Fruit fly (Drosophila melanogaster) whole organism, embryonic: ENCODE results near the gene Nup153.
A peak's percentile ranks its signal among the peaks of the same experiment; 100 is the strongest.

Experiments used
- CG10431 ChIP-seq: fragments of 200-800 bp; sonication (Bioruptor generic); optimal IDR thresholded peaks from 3 replicates; lab custom pipeline; 2018; ENCODE audit warnings: missing biosample characterization, mild to moderate bottlenecking, missing genetic modification characterization
- CG10462 ChIP-seq: fragments of 200-800 bp; sonication (Bioruptor generic); optimal IDR thresholded peaks from 2 replicates; lab custom pipeline; 2016; ENCODE audit warnings: missing biosample characterization, missing genetic modification characterization
- CG11504 ChIP-seq: fragments of 200-800 bp; sonication (Bioruptor generic); optimal IDR thresholded peaks from 3 replicates; lab custom pipeline; 2019; ENCODE audit warnings: missing biosample characterization, mild to moderate bottlenecking, missing genetic modification characterization, moderate library complexity
- CG11695 ChIP-seq: fragments of 200-800 bp; sonication (Bioruptor generic); IDR thresholded peaks from 3 replicates; pipeline ENCODE4 v1.3.6; 2022; ENCODE audit warnings: missing biosample characterization, missing genetic modification characterization
- CG11696 ChIP-seq: fragments of 200-800 bp; sonication (Bioruptor generic); IDR thresholded peaks from 2 replicates; pipeline ENCODE4 v1.3.6; 2022; ENCODE audit warnings: missing biosample characterization, missing genetic modification characterization
- CG13296 ChIP-seq: fragments of 200-800 bp; sonication (Bioruptor generic); optimal IDR thresholded peaks from 3 replicates; lab custom pipeline; 2018; ENCODE audit warnings: missing biosample characterization, mild to moderate bottlenecking, missing genetic modification characterization
- CG14710 ChIP-seq: fragments of 200-800 bp; sonication (Bioruptor generic); optimal IDR thresholded peaks from 3 replicates; lab custom pipeline; 2019; ENCODE audit warnings: missing biosample characterization, mild to moderate bottlenecking, missing genetic modification characterization, moderate library complexity
- CG15011 ChIP-seq: fragments of 200-800 bp; sonication (Bioruptor generic); optimal IDR thresholded peaks from 3 replicates; lab custom pipeline; 2018; ENCODE audit warnings: missing biosample characterization, mild to moderate bottlenecking, missing genetic modification characterization
- CG15696 ChIP-seq: fragments of 200-800 bp; sonication (Bioruptor generic); optimal IDR thresholded peaks from 2 replicates; lab custom pipeline; 2019; ENCODE audit warnings: missing biosample characterization, mild to moderate bottlenecking, missing genetic modification characterization, moderate library complexity
- CG17385 ChIP-seq: fragments of 200-800 bp; sonication (Bioruptor generic); optimal IDR thresholded peaks from 3 replicates; lab custom pipeline; 2018; ENCODE audit warnings: missing biosample characterization, mild to moderate bottlenecking, missing genetic modification characterization
- CG2199 ChIP-seq: fragments of 200-800 bp; sonication (Bioruptor generic); IDR thresholded peaks from 3 replicates; pipeline ENCODE4 v1.3.6; 2022; ENCODE audit warnings: missing biosample characterization, missing genetic modification characterization
- CG2678 ChIP-seq: fragments of 200-800 bp; sonication (Bioruptor generic); optimal IDR thresholded peaks from 3 replicates; lab custom pipeline; 2019; ENCODE audit warnings: missing biosample characterization, mild to moderate bottlenecking, missing genetic modification characterization, moderate library complexity
- CG33557 ChIP-seq: fragments of 200-800 bp; sonication (Bioruptor generic); optimal IDR thresholded peaks from 2 replicates; lab custom pipeline; 2019; ENCODE audit warnings: missing biosample characterization, mild to moderate bottlenecking, missing genetic modification characterization, moderate library complexity
- CG34376 ChIP-seq: fragments of 200-800 bp; sonication (Bioruptor generic); optimal IDR thresholded peaks from 2 replicates; lab custom pipeline; 2018; ENCODE audit warnings: missing biosample characterization, mild to moderate bottlenecking, missing genetic modification characterization
- CG4360 ChIP-seq: fragments of 200-800 bp; sonication (Bioruptor generic); IDR thresholded peaks from 2 replicates; pipeline ENCODE4 v1.3.6; 2022; ENCODE audit warnings: missing biosample characterization, missing genetic modification characterization
- CG4424 ChIP-seq: fragments of 200-800 bp; sonication (Bioruptor generic); optimal IDR thresholded peaks from 3 replicates; lab custom pipeline; 2016; ENCODE audit warnings: missing biosample characterization, missing genetic modification characterization
- CG4707 ChIP-seq: fragments of 200-800 bp; sonication (Bioruptor generic); optimal IDR thresholded peaks from 2 replicates; lab custom pipeline; 2018; ENCODE audit warnings: missing biosample characterization, mild to moderate bottlenecking, missing genetic modification characterization, moderate library complexity
- CG5953 ChIP-seq: fragments of 200-800 bp; sonication (Bioruptor generic); IDR thresholded peaks from 2 replicates; pipeline ENCODE4 v1.3.6; 2022; ENCODE audit warnings: missing biosample characterization, missing genetic modification characterization
- CG6254 ChIP-seq: fragments of 200-800 bp; sonication (Bioruptor generic); optimal IDR thresholded peaks from 3 replicates; lab custom pipeline; 2017; ENCODE audit warnings: mild to moderate bottlenecking, missing biosample characterization, missing genetic modification reagents, missing genetic modification characterization
- CG9727 ChIP-seq: fragments of 200-800 bp; sonication (Bioruptor generic); optimal IDR thresholded peaks from 3 replicates; lab custom pipeline; 2017; ENCODE audit warnings: missing biosample characterization, mild to moderate bottlenecking, missing genetic modification characterization
- CoRest ChIP-seq: fragments of 200-800 bp; sonication (Bioruptor generic); optimal IDR thresholded peaks from 3 replicates; lab custom pipeline; 2018; ENCODE audit warnings: missing biosample characterization, mild to moderate bottlenecking, missing genetic modification characterization, moderate library complexity
- Fer3 ChIP-seq: fragments of 200-800 bp; sonication (Bioruptor generic); optimal IDR thresholded peaks from 2 replicates; lab custom pipeline; 2018; ENCODE audit warnings: missing biosample characterization, mild to moderate bottlenecking, missing genetic modification characterization, moderate library complexity
- HLH3B ChIP-seq: fragments of 200-800 bp; sonication (Bioruptor generic); IDR thresholded peaks from 2 replicates; pipeline ENCODE4 v1.3.6; 2022; ENCODE audit warnings: missing biosample characterization, missing genetic modification characterization
- HmgZ ChIP-seq: fragments of 200-800 bp; sonication (Bioruptor generic); optimal IDR thresholded peaks from 2 replicates; lab custom pipeline; 2018; ENCODE audit warnings: missing biosample characterization, mild to moderate bottlenecking, missing genetic modification characterization
- Jarid2 ChIP-seq: fragments of 200-800 bp; sonication (Bioruptor generic); optimal IDR thresholded peaks from 3 replicates; lab custom pipeline; 2017; ENCODE audit warnings: mild to moderate bottlenecking, missing biosample characterization, missing genetic modification reagents, missing genetic modification characterization
- Kr ChIP-seq: fragments of 200-800 bp; sonication (Bioruptor generic); optimal IDR thresholded peaks from 2 replicates; lab custom pipeline; 2017; ENCODE audit warnings: missing biosample characterization, mild to moderate bottlenecking, missing genetic modification characterization
- MESR4 ChIP-seq: fragments of 200-800 bp; sonication (Bioruptor generic); optimal IDR thresholded peaks from 2 replicates; lab custom pipeline; 2018; ENCODE audit warnings: missing biosample characterization, mild to moderate bottlenecking, missing genetic modification characterization, moderate library complexity
- Med ChIP-seq: fragments of 200-800 bp; sonication (Bioruptor generic); peaks from one replicate; lab custom pipeline; 2016; ENCODE audit warnings: missing biosample characterization, missing genetic modification characterization, mild to moderate bottlenecking, inconsistent platforms, moderate library complexity
- Mes4 ChIP-seq: fragments of 200-800 bp; sonication (Bioruptor generic); optimal IDR thresholded peaks from 2 replicates; lab custom pipeline; 2016; ENCODE audit warnings: missing biosample characterization, missing genetic modification characterization
- NC2β ChIP-seq: fragments of 200-800 bp; sonication (Bioruptor generic); optimal IDR thresholded peaks from 2 replicates; lab custom pipeline; 2016; ENCODE audit warnings: missing biosample characterization, missing genetic modification characterization
- Rx ChIP-seq: fragments of 200-800 bp; sonication (Bioruptor generic); IDR thresholded peaks from 2 replicates; pipeline ENCODE4 v1.3.6; 2022; ENCODE audit warnings: missing biosample characterization, missing genetic modification characterization
- Taf1 ChIP-seq: fragments of 200-800 bp; sonication (Bioruptor generic); IDR thresholded peaks from 2 replicates; pipeline ENCODE4 v1.3.6; 2022; ENCODE audit warnings: missing biosample characterization, missing genetic modification characterization
- ase ChIP-seq: fragments of 200-800 bp; sonication (Bioruptor generic); IDR thresholded peaks from 3 replicates; pipeline ENCODE4 v1.3.6; 2022; ENCODE audit warnings: missing biosample characterization, missing genetic modification characterization
- ato ChIP-seq: fragments of 200-800 bp; sonication (Bioruptor generic); IDR thresholded peaks from 2 replicates; pipeline ENCODE4 v1.3.6; 2022; ENCODE audit warnings: missing biosample characterization, missing genetic modification characterization; ENCODE audit not compliant: partially characterized antibody
- bab2 ChIP-seq: fragments of 200-800 bp; sonication (Bioruptor generic); optimal IDR thresholded peaks from 2 replicates; lab custom pipeline; 2016; ENCODE audit warnings: missing biosample characterization, missing genetic modification characterization
- bsh ChIP-seq, 2 experiments: fragments of 200-800 bp; sonication (Bioruptor generic); optimal IDR thresholded peaks; 2 replicates each; lab custom pipeline; 2017 to 2018; ENCODE audit warnings: mild to moderate bottlenecking in 2 of 2, missing biosample characterization in 2 of 2, missing genetic modification characterization in 2 of 2, moderate library complexity in 1 of 2
- btn ChIP-seq: fragments of 200-800 bp; sonication (Bioruptor generic); optimal IDR thresholded peaks from 2 replicates; lab custom pipeline; 2016; ENCODE audit warnings: missing biosample characterization, missing genetic modification characterization
- dmrt99B ChIP-seq: fragments of 200-800 bp; sonication (Bioruptor generic); optimal IDR thresholded peaks from 2 replicates; lab custom pipeline; 2018; ENCODE audit warnings: missing biosample characterization, mild to moderate bottlenecking, missing genetic modification characterization, moderate library complexity
- grau ChIP-seq: fragments of 200-800 bp; optimal IDR thresholded peaks from 3 replicates; lab custom pipeline; 2019; ENCODE audit warnings: missing biosample characterization, mild to moderate bottlenecking, missing genetic modification characterization, moderate library complexity
- gsb-n ChIP-seq: fragments of 200-800 bp; sonication (Bioruptor generic); optimal IDR thresholded peaks from 3 replicates; lab custom pipeline; 2018; ENCODE audit warnings: missing biosample characterization, mild to moderate bottlenecking, missing genetic modification characterization
- kah ChIP-seq: fragments of 200-800 bp; sonication (Bioruptor generic); optimal IDR thresholded peaks from 2 replicates; lab custom pipeline; 2018; ENCODE audit warnings: missing biosample characterization, mild to moderate bottlenecking, missing genetic modification characterization
- nau ChIP-seq: fragments of 200-800 bp; sonication (Bioruptor generic); optimal IDR thresholded peaks from 3 replicates; lab custom pipeline; 2017; ENCODE audit warnings: missing biosample characterization, mild to moderate bottlenecking, missing genetic modification characterization, missing genetic modification reagents
- odd ChIP-seq: fragments of 200-800 bp; sonication (Bioruptor generic); optimal IDR thresholded peaks from 2 replicates; lab custom pipeline; 2017; ENCODE audit warnings: missing biosample characterization, mild to moderate bottlenecking, missing genetic modification characterization
- psq ChIP-seq: fragments of 200-800 bp; sonication (Bioruptor generic); optimal IDR thresholded peaks from 2 replicates; lab custom pipeline; 2017; ENCODE audit warnings: missing biosample characterization, missing genetic modification characterization
- sc ChIP-seq, 3 experiments: fragments of >200 bp in 2 of 3; fragments of 200-800 bp in 1 of 3; sonication (Bioruptor generic) in 1 of 3; optimal IDR thresholded peaks; 2 replicates in 2 of 3; 3 replicates in 1 of 3; lab custom pipeline; 2017; ENCODE audit warnings: mild to moderate bottlenecking in 1 of 3, missing biosample characterization in 1 of 3, missing genetic modification characterization in 1 of 3, missing genetic modification reagents in 1 of 3
- sd ChIP-seq: fragments of 200-800 bp; sonication (Bioruptor generic); optimal IDR thresholded peaks from 3 replicates; lab custom pipeline; 2018; ENCODE audit warnings: missing biosample characterization, mild to moderate bottlenecking, missing genetic modification characterization, moderate library complexity
- seq ChIP-seq: fragments of 200-800 bp; sonication (Bioruptor generic); IDR thresholded peaks from 2 replicates; pipeline ENCODE4 v1.3.6; 2022; ENCODE audit warnings: missing biosample characterization, missing genetic modification characterization
- vvl ChIP-seq: fragments of 200-800 bp; sonication (Bioruptor generic); IDR thresholded peaks from 2 replicates; pipeline ENCODE4 v1.3.6; 2022; ENCODE audit warnings: missing biosample characterization, missing genetic modification characterization

Gene Nup153

dm6 chrX:16644535-16645131 lies 45.6 kb downstream of the Nup153 start (continued):
- TF ChIP-seq kah (GFP tag; lab: Kevin White, UChicago) (peak; percentile 44), CG15696 (tag; lab: Kevin White, UChicago) (peak; percentile 78), psq (GFP tag; lab: Kevin White, UChicago) (no peak), CG13296 (peak; percentile 55), CG10462 (GFP tag; lab: Kevin White, UChicago) (peak; percentile 7), dmrt99B (peak; percentile 43), Jarid2 (GFP tag; lab: Kevin White, UChicago) (peak; percentile 3), CG4424 (GFP tag; lab: Kevin White, UChicago) (no peak), grau (peak; percentile 2), CG34376 (GFP tag; lab: Kevin White, UChicago) (peak; percentile 27), Rx (no peak), CG11695 (peak; percentile 37; the same call in 1 of the 3 replicates), HLH3B (GFP tag; lab: Robert Waterston, UW) (peak; percentile 49; the same call in 1 of the 2 replicates), MESR4 (GFP tag; lab: Kevin White, UChicago) (peak; percentile 10), btn (GFP tag; lab: Kevin White, UChicago) (peak; percentile 54), CG6254 (peak; percentile 48), NC2β (peak; percentile 41), sc (optimal IDR thresholded peaks at IDR 0.05; lab: Kevin White, UChicago) (no peak), sc (GFP tag; optimal IDR thresholded peaks at IDR 0.05; lab: Kevin White, UChicago) (peak; percentile 44), vvl (GFP tag; lab: Robert Waterston, UW) (0 out of 2 replicates have a peak, but pooled peaks have one; percentile 10), sd (tag; lab: Kevin White, UChicago) (peak; percentile 36), CG4707 (GFP tag; lab: Kevin White, UChicago) (peak; percentile 72), CG2678 (tag; lab: Kevin White, UChicago) (peak; percentile 64), gsb-n (tag; lab: Kevin White, UChicago) (peak; percentile 76), CG11504 (peak; percentile 61), CG14710 (tag; lab: Kevin White, UChicago) (peak; percentile 41), CG15011 (GFP tag; lab: Kevin White, UChicago) (peak; percentile 10), CG2199 (GFP tag; lab: Robert Waterston, UW) (peak; percentile 73; the same call in 2 of the 3 replicates), Kr (GFP tag; lab: Kevin White, UChicago) (peak; percentile 49), ato (GFP tag; lab: Robert Waterston, UW) (no peak), CG9727 (peak; percentile 74), CG17385 (GFP tag; lab: Kevin White, UChicago) (peak; percentile 22), Taf1 (GFP tag; lab: Robert Waterston, UW) (no peak), HmgZ (tag; lab: Kevin White, UChicago) (peak; percentile 27), Fer3 (tag; lab: Kevin White, UChicago) (peak; percentile 16), CG5953 (GFP tag; lab: Robert Waterston, UW) (0 out of 2 replicates have a peak, but pooled peaks have one; percentile 37), Med (GFP tag; lab: Kevin White, UChicago) (peak; percentile 83), CG4360 (GFP tag; lab: Robert Waterston, UW) (no peak), ase (GFP tag; lab: Robert Waterston, UW) (peak; percentile 32; the same call in 1 of the 3 replicates), seq (GFP tag; lab: Robert Waterston, UW) (peak; percentile 9; the same call in 1 of the 2 replicates), CG10431 (GFP tag; lab: Kevin White, UChicago) (peak; percentile 33), CoRest (tag; lab: Kevin White, UChicago) (peak; percentile 6), bab2 (peak; percentile 58), CG11696 (GFP tag; lab: Robert Waterston, UW) (no peak), Mes4 (GFP tag; lab: Kevin White, UChicago) (peak; percentile 51), CG33557 (GFP tag; lab: Kevin White, UChicago) (peak; percentile 66), bsh (GFP tag; optimal IDR thresholded peaks at IDR 0.05; lab: Kevin White, UChicago) (peak in 1 of 2 experiments; percentile 69), nau (peak; percentile 37), odd (GFP tag; lab: Kevin White, UChicago) (peak; percentile 59)
